Worm (Caenorhabditis elegans) whole organism, early embryonic: ENCODE results near the gene clec-168.

Experiments
- B0310.2 ChIP-seq: sonication (generic microtip); optimal IDR thresholded peaks from 2 replicates; lab custom pipeline; 2016; ENCODE audit warnings: mild to moderate bottlenecking, missing genetic modification characterization, missing compliant biosample characterization
- F13C5.2 ChIP-seq: sonication (generic microtip); optimal IDR thresholded peaks from 2 replicates; lab custom pipeline; 2017; ENCODE audit warnings: mild to moderate bottlenecking, missing genetic modification characterization, inconsistent platforms, missing compliant biosample characterization
- aly-1 ChIP-seq: sonication (generic microtip); optimal IDR thresholded peaks from 2 replicates; lab custom pipeline; 2016; ENCODE audit warnings: missing genetic modification characterization, missing compliant biosample characterization
- ama-1 ChIP-seq: fragments of 150-350 bp; optimal IDR thresholded peaks from 2 replicates; lab custom pipeline; 2014
- ceh-13 ChIP-seq: fragments of 200-800 bp; sonication (Bioruptor generic); optimal IDR thresholded peaks from 2 replicates; lab custom pipeline; 2018; ENCODE audit warnings: mild to moderate bottlenecking, missing genetic modification characterization, missing compliant biosample characterization
- ceh-36 ChIP-seq: sonication (generic microtip); optimal IDR thresholded peaks from 2 replicates; lab custom pipeline; 2016; ENCODE audit warnings: missing genetic modification characterization, inconsistent platforms, missing compliant biosample characterization
- ets-7 ChIP-seq: sonication (generic microtip); optimal IDR thresholded peaks from 2 replicates; lab custom pipeline; 2016; ENCODE audit warnings: missing genotype, missing genetic modification characterization, missing compliant biosample characterization
- flt-1 ChIP-seq: fragments of 200-800 bp; sonication (Bioruptor generic); IDR thresholded peaks from 2 replicates; pipeline ENCODE4 v1.3.6; 2022; ENCODE audit warnings: missing genetic modification characterization, missing compliant biosample characterization
- hmbx-1 ChIP-seq: sonication (generic microtip); optimal IDR thresholded peaks from 2 replicates; lab custom pipeline; 2016; ENCODE audit warnings: mild to moderate bottlenecking, missing genetic modification characterization, missing compliant biosample characterization
- hmg-4 ChIP-seq: fragments of 200-800 bp; sonication (Bioruptor generic); optimal IDR thresholded peaks from 2 replicates; lab custom pipeline; 2018; ENCODE audit warnings: mild to moderate bottlenecking, missing genetic modification characterization, missing compliant biosample characterization
- hnd-1 ChIP-seq: sonication (generic microtip); optimal IDR thresholded peaks from 2 replicates; lab custom pipeline; 2016; ENCODE audit warnings: missing genetic modification characterization, missing compliant biosample characterization
- pes-1 ChIP-seq: fragments of 200-800 bp; sonication (Bioruptor generic); IDR thresholded peaks from 2 replicates; pipeline ENCODE4 v1.3.6; 2022; ENCODE audit warnings: missing genetic modification reagents, missing genetic modification characterization, missing compliant biosample characterization
- scrt-1 ChIP-seq: fragments of 200-800 bp; sonication (Bioruptor generic); IDR thresholded peaks from 2 replicates; pipeline ENCODE4 v1.3.6; 2022; ENCODE audit warnings: missing genetic modification characterization, missing compliant biosample characterization
- sea-1 ChIP-seq: fragments of 200-800 bp; sonication (Bioruptor generic); conservative IDR thresholded peaks from 2 replicates; pipeline ENCODE4 v1.3.6; 2022; ENCODE audit warnings: missing genetic modification characterization, missing compliant biosample characterization
- tbx-11 ChIP-seq: fragments of 200-800 bp; sonication (Bioruptor generic); IDR thresholded peaks from 2 replicates; pipeline ENCODE4 v1.3.6; 2022; ENCODE audit warnings: missing genetic modification characterization, missing compliant biosample characterization
- tbx-37 ChIP-seq: fragments of 200-800 bp; sonication (Bioruptor generic); conservative IDR thresholded peaks from 2 replicates; pipeline ENCODE4 v1.3.6; 2022; ENCODE audit warnings: missing genetic modification reagents, missing genetic modification characterization, missing compliant biosample characterization
- tra-4 ChIP-seq: sonication (generic microtip); optimal IDR thresholded peaks from 2 replicates; lab custom pipeline; 2017; ENCODE audit warnings: missing genetic modification characterization, missing compliant biosample characterization

The clec-168 gene

DNA sequence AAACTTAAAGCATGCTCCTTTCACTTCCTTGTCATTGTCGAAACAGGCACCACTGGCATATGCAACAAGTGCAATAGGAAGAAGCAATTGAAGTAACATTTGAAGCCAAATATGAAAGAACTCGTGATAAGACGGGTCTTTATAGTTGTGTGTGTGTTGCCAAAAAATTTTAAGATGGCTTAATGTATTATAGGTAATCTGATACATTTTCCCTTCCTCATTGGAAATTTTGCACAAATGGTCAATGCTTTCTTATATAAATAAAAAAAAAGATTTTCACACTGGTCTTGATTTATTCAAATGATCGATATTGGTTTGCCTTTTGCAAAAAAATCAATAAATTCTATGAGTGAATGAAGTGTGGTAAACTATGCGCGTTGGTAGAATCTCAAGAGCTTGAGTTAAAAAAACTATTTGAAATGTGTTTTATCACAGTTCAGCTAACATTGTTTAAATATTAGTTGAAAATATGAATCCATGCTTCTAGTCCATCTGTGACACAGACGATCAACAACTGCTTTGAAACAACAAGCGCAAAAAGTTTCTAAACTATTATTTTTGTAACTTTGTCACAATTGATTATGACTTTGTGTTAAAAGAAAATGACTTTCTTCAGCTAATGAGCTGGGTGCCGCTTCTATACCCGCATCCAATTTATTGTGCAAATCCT is 5.4 kb upstream of the clec-168 start, which contains the start of the genes clec-166 and F38A1.6:
clec-166 (minus strand) TSS at position 101 of the 670 bp plus-strand sequence.
F38A1.6 (plus strand) TSS at position 620 of the 670 bp plus-strand sequence.
- TF ChIP-seq flt-1 (GFP tag; lab: Robert Waterston, UW) (no peak), scrt-1 (GFP tag; lab: Robert Waterston, UW) (no peak), tbx-37 (no peak), B0310.2 (no peak), ama-1 (lab: Kevin White, UChicago) (no peak), aly-1 (tag; lab: Kevin White, UChicago) (no peak), hmg-4 (GFP tag; lab: Kevin White, UChicago) (no peak), hmbx-1 (tag; lab: Kevin White, UChicago) (no peak), tra-4 (tag; lab: Kevin White, UChicago) (no peak), sea-1 (GFP tag; lab: Robert Waterston, UW) (no peak), ceh-13 (GFP tag; lab: Kevin White, UChicago) (no peak), ceh-36 (tag; lab: Kevin White, UChicago) (no peak), ets-7 (no peak), hnd-1 (no peak)

DNA sequence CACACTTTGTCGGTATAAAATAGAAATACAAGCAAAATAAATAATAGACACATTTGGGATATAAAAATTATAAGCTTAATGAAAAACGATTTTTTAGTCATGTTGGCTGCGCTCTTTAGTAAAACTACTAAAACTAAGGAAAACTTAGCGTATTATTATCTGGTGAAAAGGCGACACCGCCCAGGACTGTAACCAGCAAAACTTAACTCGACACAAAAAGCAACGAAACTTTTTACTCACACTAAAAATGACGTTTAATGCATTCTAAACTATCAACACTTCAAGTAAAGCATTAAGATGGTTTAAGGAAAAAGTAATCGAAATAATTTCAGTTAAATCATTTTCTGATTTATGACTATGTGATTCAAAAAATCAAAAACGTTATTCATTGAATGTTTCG is 1.1 kb upstream of the clec-168 start, which contains the start of gene clec-167:
clec-167 (minus strand) TSS at position 101 of the 400 bp plus-strand sequence.
- TF ChIP-seq ceh-36 (tag; lab: Kevin White, UChicago) (no peak), B0310.2 (no peak), sea-1 (GFP tag; lab: Robert Waterston, UW) (no peak), tbx-37 (no peak), hmg-4 (GFP tag; lab: Kevin White, UChicago) (no peak), ets-7 (no peak), pes-1 (GFP tag; lab: Robert Waterston, UW) (no peak), F13C5.2 (tag; lab: Kevin White, UChicago) (no peak), scrt-1 (GFP tag; lab: Robert Waterston, UW) (no peak), flt-1 (GFP tag; lab: Robert Waterston, UW) (no peak), ceh-13 (GFP tag; lab: Kevin White, UChicago) (no peak), hmbx-1 (tag; lab: Kevin White, UChicago) (no peak), aly-1 (tag; lab: Kevin White, UChicago) (no peak)

DNA sequence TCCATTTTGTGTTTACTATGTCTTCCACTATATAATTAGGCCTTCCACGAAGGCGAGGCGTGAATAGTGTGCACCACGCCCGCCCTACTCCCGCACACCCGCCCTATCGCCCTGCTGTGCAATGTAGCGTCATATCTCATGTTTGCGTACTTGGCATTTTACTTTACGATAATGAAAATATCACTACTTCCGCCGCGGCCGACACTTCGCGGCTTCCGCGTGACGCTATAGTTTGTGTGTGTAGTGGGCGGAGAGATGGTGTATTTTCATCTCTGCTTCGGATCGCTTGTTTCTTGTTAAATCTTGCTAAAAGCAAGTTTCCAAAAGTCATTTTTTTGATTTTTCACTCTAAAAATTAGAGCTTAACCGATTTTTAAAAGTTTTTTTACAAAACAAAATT is 3.7 kb downstream of the clec-168 start:
- TF ChIP-seq ceh-13 (GFP tag; lab: Kevin White, UChicago) (no peak), pes-1 (GFP tag; lab: Robert Waterston, UW) (no peak), sea-1 (GFP tag; lab: Robert Waterston, UW) (no peak), aly-1 (tag; lab: Kevin White, UChicago) (no peak), B0310.2 (no peak), hmg-4 (GFP tag; lab: Kevin White, UChicago) (no peak), ceh-36 (tag; lab: Kevin White, UChicago) (no peak), ets-7 (no peak), F13C5.2 (tag; lab: Kevin White, UChicago) (no peak), hnd-1 (no peak), scrt-1 (GFP tag; lab: Robert Waterston, UW) (no peak), flt-1 (GFP tag; lab: Robert Waterston, UW) (no peak), tbx-11 (GFP tag; lab: Robert Waterston, UW) (no peak)

- no peak for TF ChIP-seq flt-1 (GFP tag; lab: Robert Waterston, UW)
- TF ChIP-seq hnd-1, result no peak
- TF ChIP-seq aly-1 (tag; lab: Kevin White, UChicago), result no peak
- no peak for TF ChIP-seq B0310.2
These were observed 4.3 kb downstream of the clec-168 start, which contains the start of gene clec-169 for ce11 chrIV:1261024-1261423. Gene clec-169 (plus strand): TSS chrIV:1261324.

- TF ChIP-seq scrt-1 (GFP tag; lab: Robert Waterston, UW) (no peak), aly-1 (tag; lab: Kevin White, UChicago) (no peak), tbx-37 (no peak), pes-1 (GFP tag; lab: Robert Waterston, UW) (no peak), hnd-1 (no peak), B0310.2 (no peak), sea-1 (GFP tag; lab: Robert Waterston, UW) (no peak), tra-4 (tag; lab: Kevin White, UChicago) (no peak), F13C5.2 (tag; lab: Kevin White, UChicago) (no peak), ama-1 (lab: Kevin White, UChicago) (no peak), ceh-36 (tag; lab: Kevin White, UChicago) (no peak)
These were observed 5.2 kb downstream of the clec-168 start for ce11 chrIV:1261930-1262329.

- TF ChIP-seq hmg-4 (GFP tag; lab: Kevin White, UChicago), result no peak
- TF ChIP-seq tbx-37, result no peak
- no peak for TF ChIP-seq B0310.2
- no peak for TF ChIP-seq scrt-1 (GFP tag; lab: Robert Waterston, UW)
- TF ChIP-seq aly-1 (tag; lab: Kevin White, UChicago), result no peak
- no peak for TF ChIP-seq ceh-13 (GFP tag; lab: Kevin White, UChicago)
- TF ChIP-seq ama-1 (lab: Kevin White, UChicago), result no peak
- no peak for TF ChIP-seq sea-1 (GFP tag; lab: Robert Waterston, UW)
- TF ChIP-seq ceh-36 (tag; lab: Kevin White, UChicago), result no peak
- TF ChIP-seq flt-1 (GFP tag; lab: Robert Waterston, UW), result no peak
- no peak for TF ChIP-seq tbx-11 (GFP tag; lab: Robert Waterston, UW)
- TF ChIP-seq pes-1 (GFP tag; lab: Robert Waterston, UW), result no peak
- TF ChIP-seq F13C5.2 (tag; lab: Kevin White, UChicago), result no peak
- TF ChIP-seq hnd-1, result no peak
These were observed 8.2 kb downstream of the clec-168 start, which contains the start of gene F38A1.13 for ce11 chrIV:1264928-1265327. Gene F38A1.13 (plus strand): TSS chrIV:1265228.

DNA sequence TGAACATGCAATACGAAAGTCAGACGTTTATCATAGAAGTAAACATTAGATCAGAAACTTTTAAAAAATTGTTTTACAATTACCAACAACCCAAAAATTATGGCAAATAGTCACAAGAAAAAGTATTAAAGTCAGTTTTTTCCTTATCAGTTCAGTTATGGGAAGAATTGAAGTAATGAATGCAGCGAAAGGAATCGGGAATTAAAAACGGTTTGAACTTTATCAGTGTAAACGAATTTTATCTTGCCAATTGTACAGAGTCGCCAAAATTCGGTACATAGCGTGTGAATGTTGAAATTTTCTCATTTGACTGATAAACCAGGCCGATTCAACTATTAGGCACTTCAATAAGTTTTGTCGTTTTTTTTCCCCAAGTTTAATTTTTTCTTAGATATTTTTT is 9.4 kb downstream of the clec-168 start:
- TF ChIP-seq aly-1 (tag; lab: Kevin White, UChicago) (no peak), F13C5.2 (tag; lab: Kevin White, UChicago) (no peak), ceh-13 (GFP tag; lab: Kevin White, UChicago) (no peak), tbx-37 (no peak), scrt-1 (GFP tag; lab: Robert Waterston, UW) (no peak), pes-1 (GFP tag; lab: Robert Waterston, UW) (no peak), flt-1 (GFP tag; lab: Robert Waterston, UW) (no peak), ama-1 (lab: Kevin White, UChicago) (no peak), hmbx-1 (tag; lab: Kevin White, UChicago) (no peak), ets-7 (no peak), tra-4 (tag; lab: Kevin White, UChicago) (no peak), hmg-4 (GFP tag; lab: Kevin White, UChicago) (no peak), B0310.2 (no peak), sea-1 (GFP tag; lab: Robert Waterston, UW) (no peak), tbx-11 (GFP tag; lab: Robert Waterston, UW) (no peak), ceh-36 (tag; lab: Kevin White, UChicago) (no peak)
